Worm (Caenorhabditis elegans) whole organism, L2 larva: ENCODE results near the gene fbxb-84.

Source experiments
- R02D3.7 ChIP-seq: fragments of 150-350 bp; optimal IDR thresholded peaks from 2 replicates; lab custom pipeline; 2014; ENCODE audit warnings: missing biosample characterization, missing genetic modification characterization
- Y55F3AM.14 ChIP-seq: fragments of 200-800 bp; sonication (Bioruptor generic); optimal IDR thresholded peaks from 2 replicates; lab custom pipeline; 2018; ENCODE audit warnings: mild to moderate bottlenecking, missing genetic modification characterization, missing compliant biosample characterization
- alr-1 ChIP-seq: fragments of 150-350 bp; optimal IDR thresholded peaks from 2 replicates; lab custom pipeline; 2014; ENCODE audit warnings: missing biosample characterization, missing genetic modification characterization
- aly-2 ChIP-seq: fragments of 150-350 bp; optimal IDR thresholded peaks from 2 replicates; lab custom pipeline; 2014; ENCODE audit warnings: missing biosample characterization, missing genetic modification characterization
- ama-1 ChIP-seq: fragments of 150-350 bp; optimal IDR thresholded peaks from 2 replicates; lab custom pipeline; 2018; ENCODE audit warnings: inconsistent platforms
- blmp-1 ChIP-seq: sonication (generic microtip); optimal IDR thresholded peaks from 2 replicates; lab custom pipeline; 2017; ENCODE audit warnings: missing genetic modification characterization, mild to moderate bottlenecking, missing compliant biosample characterization, antibody characterized with exemption, moderate library complexity; ENCODE audit not compliant: insufficient read depth
- ceh-16 ChIP-seq: fragments of 150-350 bp; optimal IDR thresholded peaks from 2 replicates; lab custom pipeline; 2014; ENCODE audit warnings: missing biosample characterization, missing genetic modification characterization
- ceh-82 ChIP-seq: fragments of 150-350 bp; optimal IDR thresholded peaks from 2 replicates; lab custom pipeline; 2014; ENCODE audit warnings: missing biosample characterization, missing genetic modification characterization
- crh-2 ChIP-seq: sonication (generic microtip); optimal IDR thresholded peaks from 2 replicates; lab custom pipeline; 2017; ENCODE audit warnings: missing biosample characterization, missing genetic modification characterization
- dmd-4 ChIP-seq: sonication (generic microtip); optimal IDR thresholded peaks from 2 replicates; lab custom pipeline; 2017; ENCODE audit warnings: missing biosample characterization, missing genetic modification characterization
- elt-1 ChIP-seq: fragments of 150-350 bp; optimal IDR thresholded peaks from 2 replicates; lab custom pipeline; 2014; ENCODE audit warnings: missing biosample characterization, missing genetic modification characterization
- elt-3 ChIP-seq: sonication (generic microtip); optimal IDR thresholded peaks from 2 replicates; lab custom pipeline; 2017; ENCODE audit warnings: missing biosample characterization, missing genetic modification characterization
- fos-1 ChIP-seq: fragments of 150-350 bp; optimal IDR thresholded peaks from 2 replicates; lab custom pipeline; 2014; ENCODE audit warnings: missing biosample characterization, missing genetic modification characterization
- gmeb-1 ChIP-seq: fragments of 150-350 bp; optimal IDR thresholded peaks from 2 replicates; lab custom pipeline; 2014; ENCODE audit warnings: missing biosample characterization, missing genetic modification characterization
- lin-11 ChIP-seq: fragments of 150-350 bp; sonication (generic microtip); optimal IDR thresholded peaks from 2 replicates; lab custom pipeline; 2014; ENCODE audit warnings: missing biosample characterization, missing genetic modification characterization, inconsistent platforms, mixed read lengths
- lin-39 ChIP-seq: fragments of 150-350 bp; optimal IDR thresholded peaks from 2 replicates; lab custom pipeline; 2014; ENCODE audit warnings: missing biosample characterization, missing genetic modification reagents, missing genetic modification characterization
- lsy-2 ChIP-seq, 2 experiments: fragments of 150-350 bp in 1 of 2; sonication (generic microtip) in 1 of 2; optimal IDR thresholded peaks; 2 replicates each; lab custom pipeline; 2014 to 2017; ENCODE audit warnings: missing biosample characterization in 2 of 2, missing genetic modification characterization in 2 of 2
- mab-5 ChIP-seq: fragments of 150-350 bp; optimal IDR thresholded peaks from 2 replicates; lab custom pipeline; 2014; ENCODE audit warnings: missing biosample characterization, missing genetic modification characterization
- mbf-1 ChIP-seq: sonication (generic microtip); optimal IDR thresholded peaks from 2 replicates; lab custom pipeline; 2017; ENCODE audit warnings: missing biosample characterization, missing genetic modification characterization
- nhr-10 ChIP-seq: sonication (generic microtip); optimal IDR thresholded peaks from 2 replicates; lab custom pipeline; 2017; ENCODE audit warnings: missing biosample characterization, missing genetic modification characterization
- nhr-11 ChIP-seq: fragments of 150-350 bp; optimal IDR thresholded peaks from 2 replicates; lab custom pipeline; 2014; ENCODE audit warnings: missing biosample characterization, missing genetic modification characterization
- nhr-12 ChIP-seq: fragments of 150-350 bp; optimal IDR thresholded peaks from 2 replicates; lab custom pipeline; 2014; ENCODE audit warnings: missing biosample characterization, missing genetic modification characterization
- nhr-129 ChIP-seq: fragments of 150-350 bp; optimal IDR thresholded peaks from 2 replicates; lab custom pipeline; 2014; ENCODE audit warnings: missing biosample characterization, missing genetic modification characterization
- nhr-21 ChIP-seq: fragments of 150-350 bp; optimal IDR thresholded peaks from 2 replicates; lab custom pipeline; 2014; ENCODE audit warnings: missing biosample characterization, missing genetic modification characterization
- nhr-237 ChIP-seq: fragments of 150-350 bp; optimal IDR thresholded peaks from 2 replicates; lab custom pipeline; 2014; ENCODE audit warnings: missing biosample characterization, missing genetic modification characterization
- nhr-6 ChIP-seq: fragments of 150-350 bp; optimal IDR thresholded peaks from 2 replicates; lab custom pipeline; 2014; ENCODE audit warnings: missing biosample characterization, missing genetic modification characterization
- peb-1 ChIP-seq: fragments of 150-350 bp; optimal IDR thresholded peaks from 2 replicates; lab custom pipeline; 2014; ENCODE audit warnings: missing biosample characterization, missing genetic modification characterization
- sma-9 ChIP-seq, 2 experiments: fragments of 150-350 bp in 1 of 2; sonication (generic microtip) in 1 of 2; optimal IDR thresholded peaks; 2 replicates each; lab custom pipeline; 2014 to 2016; ENCODE audit warnings: missing genetic modification characterization in 2 of 2, mild to moderate bottlenecking in 1 of 2, missing biosample characterization in 1 of 2, missing compliant biosample characterization in 1 of 2, missing genetic modification reagents in 1 of 2, moderate library complexity in 1 of 2
- snpc-4 ChIP-seq: fragments of 150-350 bp; optimal IDR thresholded peaks from 2 replicates; lab custom pipeline; 2014; ENCODE audit warnings: missing biosample characterization, missing genetic modification characterization
- unc-39 ChIP-seq: fragments of 150-350 bp; optimal IDR thresholded peaks from 2 replicates; lab custom pipeline; 2014; ENCODE audit warnings: missing biosample characterization, missing genetic modification characterization
- unc-55 ChIP-seq: fragments of 150-350 bp; sonication (generic microtip); optimal IDR thresholded peaks from 3 replicates; lab custom pipeline; 2014; ENCODE audit warnings: missing biosample characterization, missing genetic modification reagents, missing genetic modification characterization
- ztf-11 ChIP-seq: sonication (generic microtip); optimal IDR thresholded peaks from 2 replicates; lab custom pipeline; 2017; ENCODE audit warnings: missing biosample characterization, missing genetic modification characterization
- ztf-4 ChIP-seq: fragments of 150-350 bp; optimal IDR thresholded peaks from 2 replicates; lab custom pipeline; 2014; ENCODE audit warnings: missing biosample characterization, missing genetic modification characterization

Gene fbxb-84

DNA sequence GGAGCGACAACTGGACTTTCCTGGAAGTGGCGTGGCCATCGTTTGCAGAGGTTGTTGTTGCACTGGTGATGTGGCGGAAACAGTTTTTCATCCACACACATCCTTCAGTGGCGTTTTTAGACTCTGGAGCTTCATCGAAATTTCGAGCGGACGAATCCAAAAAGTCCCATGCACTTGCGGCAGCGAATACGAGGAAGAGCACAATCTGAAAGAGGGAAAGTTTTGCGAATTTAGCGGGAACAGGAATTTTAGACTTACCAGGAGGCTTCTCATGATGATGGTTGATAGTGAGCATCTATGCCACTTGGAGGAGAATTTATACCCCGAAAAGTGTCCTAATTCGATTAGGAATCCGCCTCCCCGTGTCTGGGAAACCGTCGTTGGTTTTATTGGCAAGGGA, 31.4 kb upstream of the fbxb-84 start, which contains the start of gene F40G9.14:
F40G9.14 (minus strand) TSS at position 101 of the 400 bp plus-strand sequence.
- no peak for TF ChIP-seq aly-2 (tag; lab: Kevin White, UChicago)
- TF ChIP-seq blmp-1 (tag; lab: Kevin White, UChicago): no peak
- no peak for TF ChIP-seq alr-1 (tag; lab: Kevin White, UChicago)
- TF ChIP-seq unc-39 (tag; lab: Kevin White, UChicago): no peak
- no peak for TF ChIP-seq nhr-10 (tag; lab: Kevin White, UChicago)
- TF ChIP-seq elt-1 (tag; lab: Kevin White, UChicago): no peak
- no peak for TF ChIP-seq gmeb-1 (tag; lab: Kevin White, UChicago)
- TF ChIP-seq nhr-129 (tag; lab: Kevin White, UChicago): no peak
- no peak for TF ChIP-seq elt-3 (tag; lab: Kevin White, UChicago)
- TF ChIP-seq snpc-4 (tag; lab: Kevin White, UChicago): no peak
- no peak for TF ChIP-seq lsy-2 (tag; optimal IDR thresholded peaks at IDR 0.05; lab: Kevin White, UChicago)
- no peak for TF ChIP-seq mab-5 (tag; lab: Kevin White, UChicago)
- TF ChIP-seq fos-1 (tag; lab: Kevin White, UChicago): no peak
- no peak for TF ChIP-seq nhr-11 (tag; lab: Kevin White, UChicago)
- no peak for TF ChIP-seq unc-55 (GFP tag; lab: Kevin White, UChicago)
- no peak for TF ChIP-seq dmd-4 (tag; lab: Kevin White, UChicago)
- no peak for TF ChIP-seq ama-1
- TF ChIP-seq peb-1 (tag; lab: Kevin White, UChicago): no peak
- no peak for TF ChIP-seq ceh-16 (tag; lab: Kevin White, UChicago)
- no peak for TF ChIP-seq R02D3.7

DNA sequence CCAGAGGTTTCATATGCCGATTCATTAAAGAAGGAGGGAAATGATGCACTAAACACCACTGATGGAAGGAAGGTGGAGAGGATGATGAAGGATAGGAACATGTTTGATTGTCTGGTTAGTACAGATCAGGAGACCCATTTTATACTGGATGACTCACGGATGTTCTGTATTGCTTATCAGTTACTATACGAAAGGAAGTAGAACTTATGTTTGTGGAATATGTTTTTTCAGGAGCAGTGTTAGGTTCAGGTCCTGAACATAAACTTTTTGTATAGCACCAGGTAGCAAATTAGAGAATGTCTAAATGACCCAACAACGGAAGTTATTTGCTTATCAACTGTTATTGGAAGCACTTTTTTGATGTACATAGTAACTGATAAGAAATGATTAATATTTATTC, 29.5 kb upstream of the fbxb-84 start, which contains the start of gene clec-148:
clec-148 (minus strand) TSS at position 101 of the 400 bp plus-strand sequence.
- TF ChIP-seq ceh-82: no peak
- TF ChIP-seq fos-1 (tag; lab: Kevin White, UChicago): peak; percentile 53

DNA sequence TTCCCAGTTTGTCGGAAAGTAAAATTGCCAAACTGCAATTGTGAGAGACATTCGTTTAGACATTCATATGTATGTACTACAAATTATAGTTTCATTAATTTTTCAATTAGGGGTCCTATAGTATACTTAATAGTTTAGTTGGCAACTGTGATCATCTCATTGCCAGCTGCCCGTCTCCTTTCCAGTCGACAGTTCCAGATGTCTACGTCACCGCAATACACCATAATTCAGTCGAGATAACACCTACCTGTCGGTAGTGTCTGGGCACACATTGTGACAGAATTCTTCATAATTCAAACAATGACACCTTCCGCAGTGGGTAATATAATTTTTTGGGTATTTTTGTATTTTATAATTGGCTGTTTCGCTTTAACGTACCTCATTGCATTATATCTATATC, 27.2 kb upstream of the fbxb-84 start, which contains the start of gene F40G9.19:
F40G9.19 (plus strand) TSS at position 301 of the 400 bp plus-strand sequence.
- no peak for TF ChIP-seq alr-1 (tag; lab: Kevin White, UChicago)
- TF ChIP-seq sma-9 (GFP tag; optimal IDR thresholded peaks at IDR 0.05; lab: Kevin White, UChicago): no peak
- TF ChIP-seq sma-9 (tag; optimal IDR thresholded peaks at IDR 0.05; lab: Kevin White, UChicago): no peak
- no peak for TF ChIP-seq mbf-1 (tag; lab: Kevin White, UChicago)
- no peak for TF ChIP-seq gmeb-1 (tag; lab: Kevin White, UChicago)
- TF ChIP-seq lin-11 (tag; lab: Kevin White, UChicago): no peak
- TF ChIP-seq elt-3 (tag; lab: Kevin White, UChicago): no peak

DNA sequence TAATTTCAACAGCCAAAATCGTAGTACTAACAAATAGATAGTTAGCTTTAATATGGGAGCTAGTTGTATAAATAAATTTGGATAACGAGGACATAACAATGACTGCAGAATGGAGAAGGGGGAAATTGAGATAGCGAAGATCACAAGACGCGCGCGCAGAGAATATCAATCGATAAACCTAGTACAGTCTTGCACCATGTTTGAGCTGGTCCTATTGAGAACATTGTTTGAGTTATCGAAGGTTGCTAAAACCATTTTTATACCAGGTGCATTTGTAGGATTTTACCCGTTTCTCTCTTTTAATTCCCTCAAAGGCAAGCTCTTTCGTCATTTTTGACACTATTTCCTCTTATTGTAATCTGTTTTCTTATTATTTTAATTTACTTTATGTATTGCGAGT, 25.3 kb upstream of the fbxb-84 start, which contains the start of the genes F40G9.9 and F40G9.12:
F40G9.9 (minus strand) TSS at position 101 of the 400 bp plus-strand sequence.
F40G9.12 (plus strand) TSS at position 231 of the 400 bp plus-strand sequence.
- TF ChIP-seq nhr-129 (tag; lab: Kevin White, UChicago) (no peak), R02D3.7 (no peak), blmp-1 (tag; lab: Kevin White, UChicago) (no peak), nhr-21 (tag; lab: Kevin White, UChicago) (no peak), ztf-11 (tag; lab: Kevin White, UChicago) (no peak), mbf-1 (tag; lab: Kevin White, UChicago) (no peak), ztf-4 (tag; lab: Kevin White, UChicago) (no peak), crh-2 (tag; lab: Kevin White, UChicago) (no peak), nhr-10 (tag; lab: Kevin White, UChicago) (no peak)

DNA sequence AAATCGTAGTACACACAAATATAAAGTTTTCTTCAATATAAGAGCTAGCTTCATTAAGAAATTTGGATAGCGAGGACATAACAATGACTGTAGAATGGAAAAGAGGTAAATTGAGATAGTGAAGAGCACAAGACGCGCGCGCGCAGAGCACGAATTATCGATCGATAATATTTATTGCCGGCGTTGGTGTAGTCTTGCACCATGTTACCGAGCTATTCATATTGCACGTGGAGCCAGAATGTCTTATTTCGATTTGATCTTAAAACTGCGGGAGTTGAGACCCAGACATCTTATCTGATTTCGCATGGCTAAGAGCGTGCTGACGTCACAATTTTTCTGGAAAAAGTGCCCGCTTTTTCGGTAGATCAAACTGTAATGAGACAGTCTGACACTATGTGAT, 23.2 kb upstream of the fbxb-84 start, which contains the start of gene F40G9.18:
F40G9.18 (minus strand) TSS at position 101 of the 400 bp plus-strand sequence.
- TF ChIP-seq lin-39 (tag; lab: Kevin White, UChicago) (no peak), fos-1 (tag; lab: Kevin White, UChicago) (no peak), ama-1 (no peak), nhr-10 (tag; lab: Kevin White, UChicago) (no peak), lin-11 (tag; lab: Kevin White, UChicago) (no peak), ztf-4 (tag; lab: Kevin White, UChicago) (no peak), blmp-1 (tag; lab: Kevin White, UChicago) (no peak), dmd-4 (tag; lab: Kevin White, UChicago) (no peak), sma-9 (GFP tag; optimal IDR thresholded peaks at IDR 0.05; lab: Kevin White, UChicago) (no peak), sma-9 (tag; optimal IDR thresholded peaks at IDR 0.05; lab: Kevin White, UChicago) (no peak), Y55F3AM.14 (GFP tag; lab: Kevin White, UChicago) (no peak), aly-2 (tag; lab: Kevin White, UChicago) (no peak), mbf-1 (tag; lab: Kevin White, UChicago) (no peak), elt-3 (tag; lab: Kevin White, UChicago) (no peak), ceh-82 (no peak), ztf-11 (tag; lab: Kevin White, UChicago) (no peak), nhr-237 (no peak), nhr-12 (tag; lab: Kevin White, UChicago) (no peak), nhr-6 (tag; lab: Kevin White, UChicago) (no peak), unc-39 (tag; lab: Kevin White, UChicago) (no peak)
